Fruit fly (Drosophila melanogaster) whole organism, wandering third instar larva: ENCODE measurements around the gene Cow.

ENCODE experiments used
- Abd-B ChIP-seq: fragments of >200 bp; optimal IDR thresholded peaks from 2 replicates; lab custom pipeline; 2017; ENCODE audit warnings: missing biosample characterization, missing genetic modification characterization
- CG32264 ChIP-seq: fragments of 200-800 bp; sonication (Bioruptor generic); optimal IDR thresholded peaks from 2 replicates; lab custom pipeline; 2016; ENCODE audit warnings: missing biosample characterization, missing genetic modification characterization
- CG9705 ChIP-seq: fragments of 200-800 bp; sonication (Bioruptor generic); optimal IDR thresholded peaks from 2 replicates; lab custom pipeline; 2018; ENCODE audit warnings: missing biosample characterization, mild to moderate bottlenecking, missing genetic modification characterization
- CrebA ChIP-seq: fragments of 200-800 bp; sonication (Bioruptor generic); optimal IDR thresholded peaks from 2 replicates; lab custom pipeline; 2016; ENCODE audit warnings: missing biosample characterization, mild to moderate bottlenecking, missing genetic modification characterization, borderline replicate concordance
- Dfd ChIP-seq: fragments of >200 bp; optimal IDR thresholded peaks from 2 replicates; lab custom pipeline; 2017; ENCODE audit warnings: missing biosample characterization, missing genetic modification characterization
- GATAd ChIP-seq: sonication (Bioruptor generic); optimal IDR thresholded peaks from 2 replicates; lab custom pipeline; 2016; ENCODE audit warnings: missing biosample characterization, missing genetic modification characterization
- HLH106 ChIP-seq: fragments of 200-800 bp; optimal IDR thresholded peaks from 3 replicates; lab custom pipeline; 2019; ENCODE audit warnings: missing biosample characterization, mild to moderate bottlenecking, missing genetic modification characterization, moderate library complexity
- Hnf4 ChIP-seq: fragments of 200-800 bp; sonication (Bioruptor generic); optimal IDR thresholded peaks from 2 replicates; lab custom pipeline; 2016; ENCODE audit warnings: missing biosample characterization, mild to moderate bottlenecking, missing genetic modification characterization
- Hr78 ChIP-seq: fragments of >200 bp; optimal IDR thresholded peaks from 2 replicates; lab custom pipeline; 2017; ENCODE audit warnings: missing biosample characterization, missing genetic modification characterization
- Hr83 ChIP-seq: fragments of 200-300 bp; sonication (Bioruptor generic); optimal IDR thresholded peaks from 2 replicates; lab custom pipeline; 2016; ENCODE audit warnings: missing biosample characterization, mild to moderate bottlenecking, missing genetic modification characterization, moderate library complexity; ENCODE audit not compliant: poor library complexity, severe bottlenecking
- Jra ChIP-seq: sonication (Bioruptor generic); optimal IDR thresholded peaks from 2 replicates; lab custom pipeline; 2016; ENCODE audit warnings: missing biosample characterization, missing genetic modification characterization
- Mio ChIP-seq: sonication (Bioruptor generic); optimal IDR thresholded peaks from 2 replicates; lab custom pipeline; 2016; ENCODE audit warnings: missing biosample characterization, missing genetic modification characterization
- N ChIP-seq: fragments of >200 bp; optimal IDR thresholded peaks from 2 replicates; lab custom pipeline; 2018; ENCODE audit warnings: missing biosample characterization, missing external identifiers, missing genetic modification characterization
- OdsH ChIP-seq: fragments of 200-800 bp; sonication (Bioruptor generic); optimal IDR thresholded peaks from 2 replicates; lab custom pipeline; 2016; ENCODE audit warnings: missing biosample characterization, mild to moderate bottlenecking, missing genetic modification characterization
- Rel ChIP-seq, 2 experiments: fragments of 200-800 bp; sonication (Bioruptor generic) in 1 of 2; optimal IDR thresholded peaks; 2 replicates in 1 of 2; 3 replicates in 1 of 2; lab custom pipeline; 2016 to 2019; ENCODE audit warnings: mild to moderate bottlenecking in 2 of 2, missing biosample characterization in 2 of 2, missing genetic modification characterization in 2 of 2, moderate library complexity in 1 of 2
- Sp1 ChIP-seq: fragments of 200-800 bp; sonication (Bioruptor generic); optimal IDR thresholded peaks from 3 replicates; lab custom pipeline; 2019; ENCODE audit warnings: missing biosample characterization, mild to moderate bottlenecking, missing genetic modification characterization, moderate library complexity
- Vsx2 ChIP-seq: fragments of 200-300, 225-300 bp; sonication (Bioruptor generic); optimal IDR thresholded peaks from 2 replicates; lab custom pipeline; 2018; ENCODE audit warnings: missing biosample characterization, missing genetic modification characterization; ENCODE audit not compliant: partially characterized antibody
- br ChIP-seq: fragments of 200-800 bp; sonication (Bioruptor generic); optimal IDR thresholded peaks from 2 replicates; lab custom pipeline; 2016; ENCODE audit warnings: missing biosample characterization, missing genetic modification characterization
- brk ChIP-seq: fragments of 200-800 bp; sonication (Bioruptor generic); optimal IDR thresholded peaks from 2 replicates; lab custom pipeline; 2016; ENCODE audit warnings: missing biosample characterization, mild to moderate bottlenecking, missing genetic modification characterization
- dl ChIP-seq, 2 experiments: fragments of 175-275, 200-275 bp in 1 of 2; fragments of 200-275 bp in 1 of 2; sonication (Bioruptor generic); optimal IDR thresholded peaks; lab custom pipeline; 2018; ENCODE audit warnings: mild to moderate bottlenecking in 2 of 2, missing biosample characterization in 2 of 2, missing genetic modification characterization in 2 of 2, moderate library complexity in 2 of 2; ENCODE audit not compliant: partially characterized antibody in 2 of 2, insufficient read depth in 1 of 2
- dmrt93B ChIP-seq: fragments of 200-800 bp; sonication (Bioruptor generic); optimal IDR thresholded peaks from 2 replicates; lab custom pipeline; 2018; ENCODE audit warnings: missing biosample characterization, mild to moderate bottlenecking, missing genetic modification characterization
- dsf ChIP-seq: sonication (Bioruptor generic); optimal IDR thresholded peaks from 2 replicates; lab custom pipeline; 2016; ENCODE audit warnings: missing biosample characterization, missing genetic modification characterization, borderline replicate concordance
- ey ChIP-seq: fragments of 200-800 bp; sonication (Bioruptor generic); optimal IDR thresholded peaks from 2 replicates; lab custom pipeline; 2016; ENCODE audit warnings: missing biosample characterization, missing genetic modification characterization
- foxo ChIP-seq, 2 experiments: fragments of 200-800 bp; sonication (Bioruptor generic); optimal IDR thresholded peaks; 2 replicates in 1 of 2; 3 replicates in 1 of 2; lab custom pipeline; 2016 to 2017; ENCODE audit warnings: missing biosample characterization in 2 of 2, missing genetic modification characterization in 2 of 2
- fru ChIP-seq: fragments of 200-800 bp; sonication (Bioruptor generic); optimal IDR thresholded peaks from 3 replicates; lab custom pipeline; 2016; ENCODE audit warnings: missing biosample characterization, mild to moderate bottlenecking, missing genetic modification characterization
- h ChIP-seq: fragments of 200-800 bp; sonication (Bioruptor generic); optimal IDR thresholded peaks from 3 replicates; lab custom pipeline; 2016; ENCODE audit warnings: missing biosample characterization, mild to moderate bottlenecking, missing genetic modification characterization
- jim ChIP-seq: fragments of 175-275, 200-325 bp; sonication (Bioruptor generic); optimal IDR thresholded peaks from 2 replicates; lab custom pipeline; 2016; ENCODE audit warnings: missing biosample characterization, mild to moderate bottlenecking, missing genetic modification characterization
- lola ChIP-seq: fragments of >200 bp; optimal IDR thresholded peaks from 2 replicates; lab custom pipeline; 2017; ENCODE audit warnings: missing biosample characterization, missing genetic modification characterization
- pan ChIP-seq: fragments of >200 bp; optimal IDR thresholded peaks from 2 replicates; lab custom pipeline; 2017
- psq ChIP-seq: fragments of 200-800 bp; sonication (Bioruptor generic); optimal IDR thresholded peaks from 3 replicates; lab custom pipeline; 2017; ENCODE audit warnings: missing biosample characterization, mild to moderate bottlenecking, missing genetic modification characterization, moderate library complexity
- rgr ChIP-seq: fragments of 200-800 bp; sonication (Bioruptor generic); optimal IDR thresholded peaks from 3 replicates; lab custom pipeline; 2016; ENCODE audit warnings: missing biosample characterization, mild to moderate bottlenecking, missing genetic modification characterization
- sage ChIP-seq: fragments of 200-800 bp; sonication (Bioruptor generic); optimal IDR thresholded peaks from 2 replicates; lab custom pipeline; 2016; ENCODE audit warnings: missing biosample characterization, mild to moderate bottlenecking, missing genetic modification characterization
- sv ChIP-seq: fragments of 200-800 bp; sonication (Bioruptor generic); optimal IDR thresholded peaks from 3 replicates; lab custom pipeline; 2016; ENCODE audit warnings: missing biosample characterization, missing genetic modification characterization
- tai ChIP-seq: sonication (Bioruptor generic); optimal IDR thresholded peaks from 2 replicates; lab custom pipeline; 2016; ENCODE audit warnings: missing biosample characterization, missing genetic modification characterization
- usp ChIP-seq: fragments of >200 bp; optimal IDR thresholded peaks from 2 replicates; lab custom pipeline; 2017; ENCODE audit warnings: missing biosample characterization, missing genetic modification characterization
- woc ChIP-seq: sonication (Bioruptor generic); optimal IDR thresholded peaks from 2 replicates; lab custom pipeline; 2016; ENCODE audit warnings: missing biosample characterization, mild to moderate bottlenecking, missing genetic modification characterization

The Cow gene

DNA sequence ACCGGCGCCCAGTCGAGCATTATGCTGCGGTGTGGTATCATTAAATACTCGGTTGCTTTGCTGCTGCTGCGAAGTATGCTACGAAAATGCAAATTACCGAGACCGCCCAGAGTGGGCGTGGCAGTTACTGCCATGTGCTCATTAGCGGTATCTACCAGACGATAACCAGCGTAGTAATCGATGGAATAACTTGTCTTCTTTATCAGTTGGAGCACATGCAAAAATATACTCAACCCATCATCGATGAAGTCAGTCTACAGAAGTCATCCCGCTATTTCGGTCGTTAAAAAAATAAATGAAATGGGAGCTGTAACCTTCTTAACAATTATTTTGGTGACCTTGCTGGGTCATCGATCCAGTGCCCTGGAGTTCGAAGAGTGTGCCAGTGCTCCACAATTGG, 68.8 kb downstream of the Cow start, which contains the start of gene CG13837:
Gene CG13837, plus strand, starts transcription at position 301 of the 400 bp plus-strand sequence.
- TF ChIP-seq Sp1 (no peak), Rel (GFP tag; optimal IDR thresholded peaks at IDR 0.05; lab: Kevin White, UChicago) (no peak), Rel (tag; optimal IDR thresholded peaks at IDR 0.05; lab: Kevin White, UChicago) (no peak), Hnf4 (GFP tag; lab: Kevin White, UChicago) (no peak), HLH106 (tag; lab: Kevin White, UChicago) (no peak), br (no peak), Dfd (no peak), fru (GFP tag; lab: Kevin White, UChicago) (no peak), Hr83 (GFP tag; lab: Kevin White, UChicago) (no peak), Mio (no peak), ey (GFP tag; lab: Kevin White, UChicago) (no peak), dsf (GFP tag; lab: Kevin White, UChicago) (no peak), pan (no peak), woc (no peak), Vsx2 (no peak), usp (GFP tag; lab: Kevin White, UChicago) (no peak), sv (GFP tag; lab: Kevin White, UChicago) (no peak)

dm6 chr3R:23042746-23043265, 69.7 kb downstream of the Cow start:
- TF ChIP-seq jim (GFP tag; lab: Kevin White, UChicago) = no peak
- TF ChIP-seq dl (GFP tag; optimal IDR thresholded peaks at IDR 0.05; lab: Kevin White, UChicago; ENCODE audit: insufficient read depth in 1 of 2, partially characterized antibody in 2 of 2) = no peak
- TF ChIP-seq tai (GFP tag; lab: Kevin White, UChicago) = no peak
- TF ChIP-seq foxo (GFP tag; optimal IDR thresholded peaks at IDR 0.05; lab: Kevin White, UChicago) = no peak
- TF ChIP-seq dmrt93B (GFP tag; lab: Kevin White, UChicago) = no peak
- TF ChIP-seq lola (GFP tag; lab: Kevin White, UChicago) = no peak
- no peak for TF ChIP-seq Hr83 (GFP tag; lab: Kevin White, UChicago)
- no peak for TF ChIP-seq Sp1
- no peak for TF ChIP-seq CG9705
- TF ChIP-seq Abd-B = no peak
- no peak for TF ChIP-seq pan
- TF ChIP-seq CrebA = no peak
- TF ChIP-seq rgr (GFP tag; lab: Kevin White, UChicago) = no peak
- TF ChIP-seq sage = no peak
- no peak for TF ChIP-seq GATAd (GFP tag; lab: Kevin White, UChicago)
- no peak for TF ChIP-seq N

- TF ChIP-seq Jra (GFP tag; lab: Kevin White, UChicago) (no peak), CrebA (no peak), tai (GFP tag; lab: Kevin White, UChicago) (no peak), h (no peak), Mio (no peak), Abd-B (no peak), sage (no peak), pan (no peak), dl (GFP tag; optimal IDR thresholded peaks at IDR 0.05; lab: Kevin White, UChicago; ENCODE audit: insufficient read depth in 1 of 2, partially characterized antibody in 2 of 2) (no peak), psq (GFP tag; lab: Kevin White, UChicago) (no peak), dmrt93B (GFP tag; lab: Kevin White, UChicago) (no peak), GATAd (GFP tag; lab: Kevin White, UChicago) (no peak), fru (GFP tag; lab: Kevin White, UChicago) (no peak), Hr83 (GFP tag; lab: Kevin White, UChicago) (no peak)
- TF ChIP-seq, all 38 proteins: peak for 0
These were observed 70.6 kb downstream of the Cow start, which contains the start of gene CG13838 for dm6 chr3R:23041941-23042340. Gene CG13838 (plus strand): TSS chr3R:23042241.

DNA sequence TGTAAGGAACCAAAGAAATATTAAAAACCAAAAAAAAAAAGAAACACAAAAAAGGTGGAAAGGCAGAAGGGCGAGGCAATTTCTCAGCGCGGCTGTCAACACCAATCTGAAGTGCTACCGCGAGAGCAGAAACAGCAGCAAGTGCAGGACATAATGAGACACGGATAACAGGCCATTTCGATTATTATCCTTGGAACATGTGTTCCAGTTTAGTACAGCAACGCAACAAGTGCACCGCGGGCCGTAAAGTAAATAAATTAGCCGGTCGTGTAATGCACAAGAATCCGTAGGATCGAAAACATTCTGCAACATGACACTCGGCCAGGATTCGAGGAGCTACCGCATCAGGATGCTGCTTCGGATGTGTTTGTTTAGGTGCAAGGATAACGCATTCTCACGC, 74.5 kb downstream of the Cow start:
- no peak for TF ChIP-seq OdsH (GFP tag; lab: Kevin White, UChicago)
- TF ChIP-seq usp (GFP tag; lab: Kevin White, UChicago) = no peak
- TF ChIP-seq rgr (GFP tag; lab: Kevin White, UChicago) = no peak
- no peak for TF ChIP-seq jim (GFP tag; lab: Kevin White, UChicago)
- no peak for TF ChIP-seq br
- no peak for TF ChIP-seq psq (GFP tag; lab: Kevin White, UChicago)
- no peak for TF ChIP-seq Mio
- no peak for TF ChIP-seq CG32264 (GFP tag; lab: Kevin White, UChicago)
- TF ChIP-seq GATAd (GFP tag; lab: Kevin White, UChicago) = no peak
- TF ChIP-seq Hr83 (GFP tag; lab: Kevin White, UChicago) = no peak
- TF ChIP-seq Hr78 (GFP tag; lab: Kevin White, UChicago) = no peak
- no peak for TF ChIP-seq ey (GFP tag; lab: Kevin White, UChicago)
- TF ChIP-seq HLH106 (tag; lab: Kevin White, UChicago) = no peak
- no peak for TF ChIP-seq foxo (GFP tag; optimal IDR thresholded peaks at IDR 0.05; lab: Kevin White, UChicago)
- TF ChIP-seq CG9705 = no peak
- no peak for TF ChIP-seq Jra (GFP tag; lab: Kevin White, UChicago)
- TF ChIP-seq dl (GFP tag; optimal IDR thresholded peaks at IDR 0.05; lab: Kevin White, UChicago; ENCODE audit: insufficient read depth in 1 of 2, partially characterized antibody in 2 of 2) = no peak
- TF ChIP-seq brk (GFP tag; lab: Kevin White, UChicago) = no peak
- TF ChIP-seq Hnf4 (GFP tag; lab: Kevin White, UChicago) = no peak
- TF ChIP-seq, all 38 proteins: peak for 0
